Fruit fly (Drosophila melanogaster) whole organism, embryonic: Measurements from ENCODE around the gene Pop5.

ENCODE experiments used
- Adf1 ChIP-seq: fragments of 200-800 bp; sonication (Bioruptor generic); IDR thresholded peaks from 2 replicates; pipeline ENCODE4 v1.3.6; 2022; ENCODE audit warnings: missing biosample characterization, missing genetic modification characterization
- Bteb2 ChIP-seq: fragments of 200-800 bp; sonication (Bioruptor generic); optimal IDR thresholded peaks from 2 replicates; lab custom pipeline; 2016; ENCODE audit warnings: missing biosample characterization, missing genetic modification characterization
- CG10274 ChIP-seq: fragments of 200-800 bp; sonication (Bioruptor generic); optimal IDR thresholded peaks from 3 replicates; lab custom pipeline; 2017; ENCODE audit warnings: missing biosample characterization, mild to moderate bottlenecking, missing genetic modification characterization
- CG10543 ChIP-seq: fragments of 200-800 bp; sonication (Bioruptor generic); optimal IDR thresholded peaks from 3 replicates; lab custom pipeline; 2017; ENCODE audit warnings: missing biosample characterization, mild to moderate bottlenecking, missing genetic modification characterization, moderate library complexity
- CG12236 ChIP-seq: fragments of 200-800 bp; sonication (Bioruptor generic); optimal IDR thresholded peaks from 2 replicates; lab custom pipeline; 2016; ENCODE audit warnings: missing biosample characterization, missing genetic modification characterization
- CG13296 ChIP-seq: fragments of 200-800 bp; sonication (Bioruptor generic); optimal IDR thresholded peaks from 3 replicates; lab custom pipeline; 2018; ENCODE audit warnings: missing biosample characterization, mild to moderate bottlenecking, missing genetic modification characterization
- CG14441 ChIP-seq: fragments of 200-800 bp; sonication (Bioruptor generic); IDR thresholded peaks from 2 replicates; pipeline ENCODE4 v1.3.6; 2022; ENCODE audit warnings: missing biosample characterization, missing genetic modification characterization
- CG1603 ChIP-seq: fragments of 200-800 bp; sonication (Bioruptor generic); optimal IDR thresholded peaks from 2 replicates; lab custom pipeline; 2019; ENCODE audit warnings: missing biosample characterization, mild to moderate bottlenecking, missing genetic modification characterization, moderate library complexity
- CG17612 ChIP-seq: fragments of 200-800 bp; sonication (Bioruptor generic); IDR thresholded peaks from 2 replicates; pipeline ENCODE4 v1.3.6; 2022; ENCODE audit warnings: missing biosample characterization, missing genetic modification characterization
- CG2678 ChIP-seq: fragments of 200-800 bp; sonication (Bioruptor generic); optimal IDR thresholded peaks from 3 replicates; lab custom pipeline; 2019; ENCODE audit warnings: missing biosample characterization, mild to moderate bottlenecking, missing genetic modification characterization, moderate library complexity
- CG32532 ChIP-seq: fragments of 200-800 bp; sonication (Bioruptor generic); IDR thresholded peaks from 2 replicates; pipeline ENCODE4 v1.3.6; 2022; ENCODE audit warnings: missing biosample characterization, missing genetic modification characterization
- CG32767 ChIP-seq: fragments of 200-800 bp; sonication (Bioruptor generic); IDR thresholded peaks from 2 replicates; pipeline ENCODE4 v1.3.6; 2022; ENCODE audit warnings: missing biosample characterization, missing genetic modification characterization
- CG32772 ChIP-seq: fragments of 200-800 bp; sonication (Bioruptor generic); IDR thresholded peaks from 2 replicates; pipeline ENCODE4 v1.3.6; 2022; ENCODE audit warnings: missing biosample characterization, missing genetic modification characterization
- CG34376 ChIP-seq: fragments of 200-800 bp; sonication (Bioruptor generic); optimal IDR thresholded peaks from 2 replicates; lab custom pipeline; 2018; ENCODE audit warnings: missing biosample characterization, mild to moderate bottlenecking, missing genetic modification characterization
- CG5245 ChIP-seq: fragments of 200-800 bp; sonication (Bioruptor generic); optimal IDR thresholded peaks from 3 replicates; lab custom pipeline; 2016; ENCODE audit warnings: missing biosample characterization, missing genetic modification characterization
- CG6813 ChIP-seq: fragments of 200-800 bp; sonication (Bioruptor generic); optimal IDR thresholded peaks from 2 replicates; lab custom pipeline; 2017; ENCODE audit warnings: missing biosample characterization, missing genetic modification characterization, mild to moderate bottlenecking, moderate library complexity, missing genetic modification reagents
- CG7372 ChIP-seq: fragments of 200-800 bp; sonication (Bioruptor generic); IDR thresholded peaks from 2 replicates; pipeline ENCODE4 v1.3.6; 2022; ENCODE audit warnings: missing biosample characterization, missing genetic modification characterization
- D ChIP-seq, 2 experiments: fragments of 200-800 bp in 1 of 2; fragments of >200 bp in 1 of 2; sonication (Bioruptor generic) in 1 of 2; optimal IDR thresholded peaks; 2 replicates in 1 of 2; 3 replicates in 1 of 2; lab custom pipeline; 2017; ENCODE audit warnings: mild to moderate bottlenecking in 1 of 2, missing biosample characterization in 1 of 2, missing genetic modification characterization in 1 of 2, missing genetic modification reagents in 1 of 2
- Dbx ChIP-seq: fragments of 200-800 bp; sonication (Bioruptor generic); IDR thresholded peaks from 3 replicates; pipeline ENCODE4 v1.3.6; 2022; ENCODE audit warnings: missing biosample characterization, missing genetic modification characterization
- Deaf1 ChIP-seq: fragments of 200-800 bp; optimal IDR thresholded peaks from 3 replicates; lab custom pipeline; 2019; ENCODE audit warnings: missing biosample characterization, mild to moderate bottlenecking, missing genetic modification characterization, moderate library complexity
- Dfd ChIP-seq, 2 experiments: fragments of >200 bp; optimal IDR thresholded peaks; 2 replicates each; lab custom pipeline; 2017; ENCODE audit warnings: missing biosample characterization in 2 of 2, missing genetic modification characterization in 2 of 2
- Hey ChIP-seq: fragments of 200-800 bp; sonication (Bioruptor generic); optimal IDR thresholded peaks from 3 replicates; lab custom pipeline; 2018; ENCODE audit warnings: missing biosample characterization, mild to moderate bottlenecking, missing genetic modification characterization
- Oli ChIP-seq: fragments of 200-800 bp; sonication (Bioruptor generic); optimal IDR thresholded peaks from 2 replicates; lab custom pipeline; 2018; ENCODE audit warnings: missing biosample characterization, mild to moderate bottlenecking, missing genetic modification characterization, moderate library complexity
- PHDP ChIP-seq: fragments of 200-800 bp; sonication (Bioruptor generic); optimal IDR thresholded peaks from 3 replicates; lab custom pipeline; 2018; ENCODE audit warnings: missing biosample characterization, mild to moderate bottlenecking, missing genetic modification characterization, moderate library complexity
- Pdp1 ChIP-seq, 2 experiments: fragments of 200-800 bp; sonication (Bioruptor generic); optimal IDR thresholded peaks; 3 replicates each; lab custom pipeline; 2016; ENCODE audit warnings: missing biosample characterization in 2 of 2, missing genetic modification characterization in 2 of 2, mild to moderate bottlenecking in 1 of 2, moderate library complexity in 1 of 2
- al ChIP-seq: fragments of 200-800 bp; sonication (Bioruptor generic); IDR thresholded peaks from 2 replicates; pipeline ENCODE4 v1.3.6; 2022; ENCODE audit warnings: missing biosample characterization, missing genetic modification characterization
- ap ChIP-seq: fragments of 200-800 bp; sonication (Bioruptor generic); IDR thresholded peaks from 2 replicates; pipeline ENCODE4 v1.3.6; 2022; ENCODE audit warnings: missing biosample characterization, missing genetic modification characterization
- ara ChIP-seq: fragments of 200-800 bp; sonication (Bioruptor generic); IDR thresholded peaks from 2 replicates; pipeline ENCODE4 v1.3.6; 2022; ENCODE audit warnings: missing biosample characterization, missing genetic modification characterization
- bab2 ChIP-seq: fragments of 200-800 bp; sonication (Bioruptor generic); optimal IDR thresholded peaks from 2 replicates; lab custom pipeline; 2016; ENCODE audit warnings: missing biosample characterization, missing genetic modification characterization
- bigmax ChIP-seq: fragments of 200-800 bp; sonication (Bioruptor generic); optimal IDR thresholded peaks from 2 replicates; lab custom pipeline; 2018; ENCODE audit warnings: missing biosample characterization, mild to moderate bottlenecking, missing genetic modification characterization
- cas ChIP-seq: fragments of 200-800 bp; sonication (Bioruptor generic); IDR thresholded peaks from 2 replicates; pipeline ENCODE4 v1.3.6; 2022; ENCODE audit warnings: missing biosample characterization, missing genetic modification characterization
- crol ChIP-seq: fragments of 200-800 bp; sonication (Bioruptor generic); IDR thresholded peaks from 2 replicates; pipeline ENCODE4 v1.3.6; 2022; ENCODE audit warnings: missing biosample characterization, missing genetic modification characterization
- cwo ChIP-seq: fragments of 200-800 bp; sonication (Bioruptor generic); optimal IDR thresholded peaks from 3 replicates; lab custom pipeline; 2017; ENCODE audit warnings: missing biosample characterization, missing genetic modification characterization, mild to moderate bottlenecking, moderate library complexity, missing genetic modification reagents
- danr ChIP-seq: fragments of 200-800 bp; sonication (Bioruptor generic); IDR thresholded peaks from 2 replicates; pipeline ENCODE4 v1.3.6; 2022; ENCODE audit warnings: missing biosample characterization, missing genetic modification characterization
- disco-r ChIP-seq: fragments of 200-800 bp; sonication (Bioruptor generic); optimal IDR thresholded peaks from 2 replicates; lab custom pipeline; 2016; ENCODE audit warnings: missing biosample characterization, missing genetic modification characterization
- en ChIP-seq: fragments of 200-800 bp; sonication (Bioruptor generic); optimal IDR thresholded peaks from 2 replicates; lab custom pipeline; 2016; ENCODE audit warnings: missing biosample characterization, missing genetic modification characterization
- eyg ChIP-seq: fragments of 200-800 bp; sonication (Bioruptor generic); optimal IDR thresholded peaks from 3 replicates; lab custom pipeline; 2016; ENCODE audit warnings: missing biosample characterization, missing genetic modification characterization
- lola ChIP-seq, 3 experiments: fragments of >200 bp in 2 of 3; fragments of 200-800 bp in 1 of 3; sonication (Bioruptor generic) in 1 of 3; optimal IDR thresholded peaks; 2 replicates each; lab custom pipeline; 2017 to 2019; ENCODE audit warnings: missing biosample characterization in 3 of 3, missing genetic modification characterization in 3 of 3, mild to moderate bottlenecking in 1 of 3, moderate library complexity in 1 of 3
- mirr ChIP-seq: fragments of 200-800 bp; sonication (Bioruptor generic); optimal IDR thresholded peaks from 3 replicates; lab custom pipeline; 2018; ENCODE audit warnings: missing biosample characterization, mild to moderate bottlenecking, missing genetic modification characterization
- p53 ChIP-seq: fragments of 200-800 bp; sonication (Bioruptor generic); optimal IDR thresholded peaks from 2 replicates; lab custom pipeline; 2016; ENCODE audit warnings: missing biosample characterization, missing genetic modification characterization
- pita ChIP-seq: fragments of 200-800 bp; sonication (Bioruptor generic); optimal IDR thresholded peaks from 2 replicates; lab custom pipeline; 2017; ENCODE audit warnings: missing biosample characterization, mild to moderate bottlenecking, missing genetic modification characterization
- ranshi ChIP-seq: fragments of 200-800 bp; sonication (Bioruptor generic); IDR thresholded peaks from 2 replicates; pipeline ENCODE4 v1.3.6; 2022; ENCODE audit warnings: missing biosample characterization, missing genetic modification characterization
- rib ChIP-seq: fragments of 200-800 bp; sonication (Bioruptor generic); IDR thresholded peaks from 2 replicates; pipeline ENCODE4 v1.3.6; 2022; ENCODE audit warnings: missing biosample characterization, missing genetic modification characterization
- slbo ChIP-seq: fragments of 200-800 bp; sonication (Bioruptor generic); IDR thresholded peaks from 2 replicates; pipeline ENCODE4 v1.3.6; 2022; ENCODE audit warnings: missing biosample characterization, missing genetic modification characterization
- slou ChIP-seq: fragments of 200-800 bp; sonication (Bioruptor generic); optimal IDR thresholded peaks from 3 replicates; lab custom pipeline; 2016; ENCODE audit warnings: missing biosample characterization, missing genetic modification characterization
- slp2 ChIP-seq: fragments of 200-800 bp; sonication (Bioruptor generic); optimal IDR thresholded peaks from 2 replicates; lab custom pipeline; 2016; ENCODE audit warnings: missing biosample characterization, missing genetic modification characterization
- sob ChIP-seq: fragments of 200-800 bp; sonication (Bioruptor generic); IDR thresholded peaks from 2 replicates; pipeline ENCODE4 v1.3.6; 2022; ENCODE audit warnings: missing biosample characterization, missing genetic modification characterization
- sqz ChIP-seq: fragments of 200-800 bp; sonication (Bioruptor generic); optimal IDR thresholded peaks from 3 replicates; lab custom pipeline; 2018; ENCODE audit warnings: missing biosample characterization, mild to moderate bottlenecking, missing genetic modification characterization
- ssp ChIP-seq: fragments of 200-800 bp; sonication (Bioruptor generic); IDR thresholded peaks from 2 replicates; pipeline ENCODE4 v1.3.6; 2022; ENCODE audit warnings: missing biosample characterization, missing genetic modification characterization
- tx ChIP-seq: fragments of 200-800 bp; sonication (Bioruptor generic); optimal IDR thresholded peaks from 2 replicates; lab custom pipeline; 2016; ENCODE audit warnings: missing biosample characterization, missing genetic modification characterization
- unc-4 ChIP-seq: fragments of 200-800 bp; sonication (Bioruptor generic); IDR thresholded peaks from 2 replicates; pipeline ENCODE4 v1.3.6; 2022; ENCODE audit warnings: missing biosample characterization, missing genetic modification characterization; ENCODE audit not compliant: partially characterized antibody
- yki ChIP-seq: fragments of >200 bp; optimal IDR thresholded peaks from 3 replicates; lab custom pipeline; 2018

The Pop5 gene

DNA sequence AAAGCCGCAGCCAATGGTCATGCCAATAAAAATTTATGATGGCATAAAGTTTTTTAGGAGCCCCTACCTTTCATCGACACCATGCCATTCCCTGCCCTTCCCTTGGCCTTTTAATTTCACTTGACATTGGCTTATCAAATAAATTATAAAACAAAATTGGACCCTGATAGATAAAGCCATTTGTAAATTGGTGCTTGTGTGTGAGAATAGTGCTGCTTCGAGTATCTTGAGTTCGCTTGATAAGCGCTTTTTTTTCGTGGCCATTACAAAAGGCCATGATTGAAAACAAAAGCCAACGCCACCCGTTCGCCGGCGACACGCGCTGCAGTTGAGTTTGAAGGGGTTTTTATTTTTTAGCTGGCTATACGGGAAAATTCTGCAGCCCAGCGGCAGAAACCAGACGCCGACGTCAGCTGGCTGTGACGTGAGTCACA lies 5.1 kb upstream of the Pop5 start (continued):
- no peak for TF ChIP-seq Deaf1 (tag; lab: Kevin White, UChicago)
- TF ChIP-seq sob (GFP tag; lab: Robert Waterston, UW): no peak
- TF ChIP-seq sqz (GFP tag; lab: Kevin White, UChicago): peak; percentile 28
- no peak for TF ChIP-seq CG32767 (GFP tag; lab: Robert Waterston, UW)
- peak in 1 of 2 experiments; percentile 36 for TF ChIP-seq Pdp1 (GFP tag; optimal IDR thresholded peaks at IDR 0.05; lab: Kevin White, UChicago)
- TF ChIP-seq CG2678: peak; percentile 51
- TF ChIP-seq slp2 (GFP tag; lab: Kevin White, UChicago): no peak
- peak; percentile 10 for TF ChIP-seq CG10543 (GFP tag; lab: Kevin White, UChicago)
- no peak for TF ChIP-seq slbo (GFP tag; lab: Robert Waterston, UW)
- TF ChIP-seq CG32772 (GFP tag; lab: Robert Waterston, UW): no peak
- no peak for TF ChIP-seq ssp (GFP tag; lab: Robert Waterston, UW)
- no peak for TF ChIP-seq Dbx (GFP tag; lab: Robert Waterston, UW)
- TF ChIP-seq CG6813 (GFP tag; lab: Kevin White, UChicago): peak; percentile 38
- no peak for TF ChIP-seq en (GFP tag; lab: Kevin White, UChicago)
- peak; percentile 56 for TF ChIP-seq CG32532 (GFP tag; lab: Robert Waterston, UW)
- no peak for TF ChIP-seq ara
- TF ChIP-seq CG12236 (GFP tag; lab: Kevin White, UChicago): no peak
- TF ChIP-seq cwo (GFP tag; lab: Kevin White, UChicago): peak; percentile 41
- no peak for TF ChIP-seq tx (GFP tag; lab: Kevin White, UChicago)
- TF ChIP-seq rib (GFP tag; lab: Robert Waterston, UW): peak; percentile 9; the same call in 1 of the 2 replicates
- TF ChIP-seq Adf1 (GFP tag; lab: Robert Waterston, UW): 0 out of 2 replicates have a peak, but pooled peaks have one; percentile 9
- peak; percentile 85 for TF ChIP-seq CG10274 (GFP tag; lab: Kevin White, UChicago)
- TF ChIP-seq ap: no peak
- no peak for TF ChIP-seq bab2
- TF ChIP-seq Bteb2 (GFP tag; lab: Kevin White, UChicago): no peak
- TF ChIP-seq slou (GFP tag; lab: Kevin White, UChicago): no peak
- peak; percentile 43; the same call in 1 of the 2 replicates for TF ChIP-seq crol (GFP tag; lab: Robert Waterston, UW)
- no peak for TF ChIP-seq eyg (GFP tag; lab: Kevin White, UChicago)
- peak; percentile 62 for TF ChIP-seq Hey (tag; lab: Kevin White, UChicago)
- no peak for TF ChIP-seq danr (GFP tag; lab: Robert Waterston, UW)
- TF ChIP-seq al: no peak
- TF ChIP-seq lola (GFP tag; optimal IDR thresholded peaks at IDR 0.05; lab: Kevin White, UChicago): no peak
- TF ChIP-seq CG7372 (GFP tag; lab: Robert Waterston, UW): no peak
- no peak for TF ChIP-seq CG17612 (GFP tag; lab: Robert Waterston, UW)
- TF ChIP-seq cas (GFP tag; lab: Robert Waterston, UW): no peak
- no peak for TF ChIP-seq disco-r
- TF ChIP-seq D (optimal IDR thresholded peaks at IDR 0.05; lab: Kevin White, UChicago): no peak
- TF ChIP-seq D (GFP tag; optimal IDR thresholded peaks at IDR 0.05; lab: Kevin White, UChicago): no peak
- TF ChIP-seq CG14441: 0 out of 2 replicates have a peak, but pooled peaks have one; percentile 14
- no peak for TF ChIP-seq CG13296 (GFP tag; lab: Kevin White, UChicago)
- TF ChIP-seq CG34376: peak; percentile 81
- no peak for TF ChIP-seq CG5245 (GFP tag; lab: Kevin White, UChicago)
- no peak for TF ChIP-seq Dfd (GFP tag; optimal IDR thresholded peaks at IDR 0.05; lab: Kevin White, UChicago)
- no peak for TF ChIP-seq bigmax (GFP tag; lab: Kevin White, UChicago)
- no peak for TF ChIP-seq ranshi (GFP tag; lab: Robert Waterston, UW)
- TF ChIP-seq Oli (tag; lab: Kevin White, UChicago): no peak
- no peak for TF ChIP-seq yki (lab: Kevin White, UChicago)
- peak; percentile 8 for TF ChIP-seq PHDP (tag; lab: Kevin White, UChicago)
- TF ChIP-seq pita (GFP tag; lab: Kevin White, UChicago): no peak
- TF ChIP-seq p53 (GFP tag; lab: Kevin White, UChicago): no peak
- TF ChIP-seq mirr (GFP tag; lab: Kevin White, UChicago): peak; percentile 68
- no peak for TF ChIP-seq unc-4
- TF ChIP-seq CG1603 (tag; lab: Kevin White, UChicago): no peak
